Fruit fly (Drosophila melanogaster): ENCODE results near the gene klu.

Gene klu

dm6 chr3L:11021958-11022357 is 13.0 kb upstream of the klu start:
- TF ChIP-seq CG8478 (optimal IDR thresholded peaks at IDR 0.05) (no peak), CTCF (optimal IDR thresholded peaks at IDR 0.05) (no peak)

dm6 chr3L:11020058-11020457 is 11.1 kb upstream of the klu start:
- no peak for TF ChIP-seq CG8478 (optimal IDR thresholded peaks at IDR 0.05)
- TF ChIP-seq CTCF (optimal IDR thresholded peaks at IDR 0.05), result no peak

- TF ChIP-seq CG8478 (optimal IDR thresholded peaks at IDR 0.05) (no peak), CTCF (optimal IDR thresholded peaks at IDR 0.05) (no peak)
Observed at dm6 chr3L:11015203-11015602, 6.2 kb upstream of the klu start.

- TF ChIP-seq CG8478 (optimal IDR thresholded peaks at IDR 0.05), result no peak
- TF ChIP-seq CTCF (optimal IDR thresholded peaks at IDR 0.05), result no peak
Observed at dm6 chr3L:11011610-11012202, 2.7 kb upstream of the klu start.

dm6 chr3L:11010410-11010827 is 1.4 kb upstream of the klu start:
- TF ChIP-seq CG8478 (optimal IDR thresholded peaks at IDR 0.05) (no peak), CTCF (optimal IDR thresholded peaks at IDR 0.05) (no peak)

- TF ChIP-seq CTCF (optimal IDR thresholded peaks at IDR 0.05) (no peak), CG8478 (optimal IDR thresholded peaks at IDR 0.05) (no peak)
Observed at dm6 chr3L:11007786-11008185, 1.2 kb downstream of the klu start.

dm6 chr3L:11006433-11006832 is 2.6 kb downstream of the klu start:
- TF ChIP-seq CG8478 (optimal IDR thresholded peaks at IDR 0.05) (no peak), CTCF (optimal IDR thresholded peaks at IDR 0.05) (no peak)

- TF ChIP-seq CTCF (optimal IDR thresholded peaks at IDR 0.05), result no peak
Observed at dm6 chr3L:11004739-11005476, 4.1 kb downstream of the klu start.

dm6 chr3L:11003980-11004379 is 5.0 kb downstream of the klu start:
- TF ChIP-seq CG8478 (optimal IDR thresholded peaks at IDR 0.05) (no peak), CTCF (optimal IDR thresholded peaks at IDR 0.05) (no peak)

- TF ChIP-seq CG8478 (optimal IDR thresholded peaks at IDR 0.05) (no peak), CTCF (optimal IDR thresholded peaks at IDR 0.05) (no peak)
Observed at dm6 chr3L:11002923-11003322, 6.1 kb downstream of the klu start.

- TF ChIP-seq CTCF (optimal IDR thresholded peaks at IDR 0.05), result no peak
- TF ChIP-seq CG8478 (optimal IDR thresholded peaks at IDR 0.05), result no peak
Observed at dm6 chr3L:11001719-11002118, 7.3 kb downstream of the klu start.

- TF ChIP-seq CG8478 (optimal IDR thresholded peaks at IDR 0.05) (no peak), CTCF (optimal IDR thresholded peaks at IDR 0.05) (no peak)
Observed at dm6 chr3L:10999558-10999957, 9.4 kb downstream of the klu start.

dm6 chr3L:10997240-10997830 is 11.7 kb downstream of the klu start:
- no peak for TF ChIP-seq CG8478 (optimal IDR thresholded peaks at IDR 0.05)
- no peak for TF ChIP-seq CTCF (optimal IDR thresholded peaks at IDR 0.05)

- TF ChIP-seq CTCF (optimal IDR thresholded peaks at IDR 0.05), result no peak
- TF ChIP-seq CG8478 (optimal IDR thresholded peaks at IDR 0.05), result no peak
Observed at dm6 chr3L:10991242-10992021, 17.6 kb downstream of the klu start.

dm6 chr3L:10989873-10990272 is 19.1 kb downstream of the klu start:
- TF ChIP-seq CG8478 (optimal IDR thresholded peaks at IDR 0.05), result no peak
- TF ChIP-seq CTCF (optimal IDR thresholded peaks at IDR 0.05), result no peak

dm6 chr3L:10989305-10989704 is 19.7 kb downstream of the klu start:
- no peak for TF ChIP-seq CG8478 (optimal IDR thresholded peaks at IDR 0.05)
- TF ChIP-seq CTCF (optimal IDR thresholded peaks at IDR 0.05), result no peak
